Fruit fly (Drosophila melanogaster): ENCODE results near the gene CG17261.

The CG17261 gene

dm6 chr2L:3055710-3056447 lies 13.5 kb downstream of the CG17261 start (continued):
- TF ChIP-seq CG15479 (GFP tag; optimal IDR thresholded peaks at IDR 0.05), result no peak
- TF ChIP-seq odd (GFP tag; optimal IDR thresholded peaks at IDR 0.05), result no peak
- TF ChIP-seq Dbx (GFP tag; IDR thresholded peaks at IDR 0.05), result no peak
- no peak for TF ChIP-seq CG10462 (GFP tag; optimal IDR thresholded peaks at IDR 0.05)
- no peak for TF ChIP-seq CG30431 (GFP tag; optimal IDR thresholded peaks at IDR 0.05)
- no peak for TF ChIP-seq HLHmδ (GFP tag; optimal IDR thresholded peaks at IDR 0.05)
- no peak for TF ChIP-seq br (optimal IDR thresholded peaks at IDR 0.05)
- TF ChIP-seq CG10209 (GFP tag; optimal IDR thresholded peaks at IDR 0.05), result peak; percentile 41
- no peak for TF ChIP-seq D (optimal IDR thresholded peaks at IDR 0.05)
- no peak for TF ChIP-seq D (GFP tag; optimal IDR thresholded peaks at IDR 0.05)
- TF ChIP-seq CG4328 (GFP tag; optimal IDR thresholded peaks at IDR 0.05), result no peak
- TF ChIP-seq bowl (GFP tag; IDR thresholded peaks at IDR 0.05), result no peak
- TF ChIP-seq wor (GFP tag; IDR thresholded peaks at IDR 0.05), result no peak
- peak; percentile 41 for TF ChIP-seq Deaf1 (tag; optimal IDR thresholded peaks at IDR 0.05)
- TF ChIP-seq CG6272 (GFP tag; IDR thresholded peaks at IDR 0.05), result no peak
- peak; percentile 18; the same call in 1 of the 2 replicates for TF ChIP-seq bbx (GFP tag; IDR thresholded peaks at IDR 0.05; ENCODE audit: partially characterized antibody)
- no peak for TF ChIP-seq CG11696 (GFP tag; IDR thresholded peaks at IDR 0.05)
- no peak for TF ChIP-seq CG7928 (GFP tag; optimal IDR thresholded peaks at IDR 0.05)
- no peak for TF ChIP-seq gsb (GFP tag; IDR thresholded peaks at IDR 0.05)
- TF ChIP-seq Dll (GFP tag; IDR thresholded peaks at IDR 0.05; ENCODE audit: partially characterized antibody), result peak; percentile 53; the same call in 2 of the 4 replicates
- no peak for TF ChIP-seq CG13123 (GFP tag; optimal IDR thresholded peaks at IDR 0.05)
- TF ChIP-seq crc (GFP tag; optimal IDR thresholded peaks at IDR 0.05), result peak; percentile 20
- TF ChIP-seq toy (GFP tag; IDR thresholded peaks at IDR 0.05), result no peak
- peak; percentile 48; the same call in 1 of the 2 replicates for TF ChIP-seq Bgb (GFP tag; IDR thresholded peaks at IDR 0.05; ENCODE audit: partially characterized antibody)
- TF ChIP-seq p53 (GFP tag; optimal IDR thresholded peaks at IDR 0.05), result no peak
- TF ChIP-seq CG14965 (GFP tag; optimal IDR thresholded peaks at IDR 0.05; ENCODE audit: borderline replicate concordance), result no peak
- TF ChIP-seq ara (GFP tag; IDR thresholded peaks at IDR 0.05), result 0 out of 2 replicates have a peak, but pooled peaks have one; percentile 25
- TF ChIP-seq CG15601 (tag; optimal IDR thresholded peaks at IDR 0.05), result no peak
- no peak for TF ChIP-seq Asciz (GFP tag; optimal IDR thresholded peaks at IDR 0.05)
- TF ChIP-seq Myb (GFP tag; optimal IDR thresholded peaks at IDR 0.05), result no peak
- TF ChIP-seq tio (GFP tag; optimal IDR thresholded peaks at IDR 0.05), result peak; percentile 55
- peak; percentile 31 for TF ChIP-seq pho (GFP tag; optimal IDR thresholded peaks at IDR 0.05)
- TF ChIP-seq zfh2 (GFP tag; optimal IDR thresholded peaks at IDR 0.05), result peak; percentile 34
- no peak for TF ChIP-seq hth (optimal IDR thresholded peaks at IDR 0.05)
- TF ChIP-seq mam (GFP tag; optimal IDR thresholded peaks at IDR 0.05), result peak; percentile 52
- TF ChIP-seq Hr51 (GFP tag; optimal IDR thresholded peaks at IDR 0.05), result peak; percentile 5 to 56
- TF ChIP-seq Eip74EF (GFP tag; optimal IDR thresholded peaks at IDR 0.05), result no peak
- no peak for TF ChIP-seq Hmx (GFP tag; optimal IDR thresholded peaks at IDR 0.05)
- TF ChIP-seq CG8944 (GFP tag; optimal IDR thresholded peaks at IDR 0.05), result no peak
- no peak for TF ChIP-seq CG3726 (GFP tag; IDR thresholded peaks at IDR 0.05)
- no peak for TF ChIP-seq CG16779 (GFP tag; IDR thresholded peaks at IDR 0.05)
- peak; percentile 67 for TF ChIP-seq CG11504 (tag; optimal IDR thresholded peaks at IDR 0.05)
- TF ChIP-seq lov (optimal IDR thresholded peaks at IDR 0.05), result no peak
- no peak for TF ChIP-seq lov (GFP tag; IDR thresholded peaks at IDR 0.05)
- TF ChIP-seq CG16863 (GFP tag; optimal IDR thresholded peaks at IDR 0.05), result peak; percentile 60
- peak; percentile 2 for TF ChIP-seq CG13775 (GFP tag; optimal IDR thresholded peaks at IDR 0.05)
- TF ChIP-seq Six4 (GFP tag; optimal IDR thresholded peaks at IDR 0.05), result no peak
- peak; percentile 33 for TF ChIP-seq Ssrp (tag; optimal IDR thresholded peaks at IDR 0.05)
- TF ChIP-seq Lpt (GFP tag; optimal IDR thresholded peaks at IDR 0.05), result no peak
- peak; percentile 60 for TF ChIP-seq Hmr (GFP tag; optimal IDR thresholded peaks at IDR 0.05)
- no peak for TF ChIP-seq klu (GFP tag; IDR thresholded peaks at IDR 0.05)
